Worm (Caenorhabditis elegans) whole organism, mixed stage, embryonic: ENCODE results near the gene sulp-2.

Source experiments
- bed-3 ChIP-seq: fragments of 200-800 bp; sonication (Bioruptor generic); optimal IDR thresholded peaks from 3 replicates; lab custom pipeline; 2018; ENCODE audit warnings: mild to moderate bottlenecking, missing genetic modification characterization, moderate library complexity, missing compliant biosample characterization
- ces-1 ChIP-seq: fragments of 150-350 bp; optimal IDR thresholded peaks from 2 replicates; lab custom pipeline; 2014; ENCODE audit warnings: missing biosample characterization, missing genetic modification reagents, missing genetic modification characterization
- nhr-237 ChIP-seq: fragments of 150-350 bp; optimal IDR thresholded peaks from 2 replicates; lab custom pipeline; 2014; ENCODE audit warnings: missing biosample characterization, missing genetic modification characterization
- sem-2 ChIP-seq: fragments of 200-800 bp; sonication (Bioruptor generic); optimal IDR thresholded peaks from 2 replicates; lab custom pipeline; 2018; ENCODE audit warnings: mild to moderate bottlenecking, missing genetic modification characterization, missing compliant biosample characterization

DNA sequence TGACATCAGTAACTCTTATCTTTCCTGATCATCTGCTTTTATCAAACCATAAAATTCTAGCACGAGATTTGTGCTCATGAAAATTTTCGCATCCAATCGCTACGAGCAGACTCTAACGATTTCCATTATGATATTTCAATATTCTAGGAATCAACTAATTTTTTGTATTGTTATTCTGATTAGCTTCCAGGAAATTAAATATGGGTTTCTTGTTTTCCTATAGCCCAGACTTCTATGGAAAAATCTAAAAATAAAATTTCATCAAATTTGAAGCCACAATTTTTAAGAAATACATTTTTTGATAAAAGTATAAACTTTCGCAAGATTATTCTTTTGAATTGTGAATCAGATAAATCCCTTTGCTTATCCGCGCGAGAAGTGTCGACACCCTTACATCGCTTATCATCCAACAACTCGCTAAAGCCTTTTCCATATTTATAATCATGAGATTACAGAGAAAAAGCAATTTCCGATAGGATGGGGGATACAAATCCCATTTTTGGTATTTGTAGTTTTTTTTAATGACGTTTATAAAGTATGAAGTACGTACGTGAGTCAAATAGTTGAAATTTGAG, 44.0 kb downstream of the sulp-2 start:
- TF ChIP-seq sem-2 (GFP tag; lab: Kevin White, UChicago) = no peak
- TF ChIP-seq ces-1 (GFP tag; lab: Kevin White, UChicago) = no peak
- no peak for TF ChIP-seq nhr-237 (tag; lab: Kevin White, UChicago)
- no peak for TF ChIP-seq bed-3 (GFP tag; lab: Kevin White, UChicago)
